Fruit fly (Drosophila melanogaster) whole organism, prepupa: ENCODE measurements around the gene hth.
A peak's percentile ranks its signal among the peaks of the same experiment; 100 is the strongest.

Experiments
- Blimp-1 ChIP-seq: fragments of 200-800 bp; sonication (Bioruptor generic); optimal IDR thresholded peaks from 3 replicates; lab custom pipeline; 2017; ENCODE audit warnings: missing biosample characterization, missing genetic modification characterization, mild to moderate bottlenecking, moderate library complexity, missing genetic modification reagents
- CG10631 ChIP-seq: fragments of 200-800 bp; sonication (Bioruptor generic); optimal IDR thresholded peaks from 2 replicates; lab custom pipeline; 2016; ENCODE audit warnings: missing biosample characterization, missing genetic modification characterization
- CG10669 ChIP-seq: fragments of 200-800 bp; sonication (Bioruptor generic); optimal IDR thresholded peaks from 3 replicates; lab custom pipeline; 2018; ENCODE audit warnings: missing biosample characterization, mild to moderate bottlenecking, missing genetic modification characterization, moderate library complexity
- CG11294 ChIP-seq: fragments of 200-800 bp; sonication (Bioruptor generic); IDR thresholded peaks from 2 replicates; pipeline ENCODE4 v1.3.6; 2022; ENCODE audit warnings: missing biosample characterization, missing genetic modification characterization
- CG11762 ChIP-seq: fragments of 200-800 bp; sonication (Bioruptor generic); optimal IDR thresholded peaks from 3 replicates; lab custom pipeline; 2016; ENCODE audit warnings: missing biosample characterization, missing genetic modification characterization; ENCODE audit not compliant: insufficient read depth
- CG15336 ChIP-seq: fragments of 200-800 bp; sonication (Bioruptor generic); IDR thresholded peaks from 2 replicates; pipeline ENCODE4 v1.3.6; 2022; ENCODE audit warnings: missing biosample characterization, missing genetic modification characterization
- CG1621 ChIP-seq: fragments of 200-800 bp; sonication (Bioruptor generic); optimal IDR thresholded peaks from 3 replicates; lab custom pipeline; 2018; ENCODE audit warnings: missing biosample characterization, mild to moderate bottlenecking, missing genetic modification characterization
- CG16779 ChIP-seq: fragments of 200-800 bp; sonication (Bioruptor generic); optimal IDR thresholded peaks from 3 replicates; lab custom pipeline; 2017; ENCODE audit warnings: missing biosample characterization, mild to moderate bottlenecking, missing genetic modification characterization
- CG3032 ChIP-seq: fragments of 200-800 bp; optimal IDR thresholded peaks from 2 replicates; lab custom pipeline; 2019; ENCODE audit warnings: missing biosample characterization, mild to moderate bottlenecking, missing genetic modification characterization, moderate library complexity
- CG32006 ChIP-seq: fragments of 200-800 bp; sonication (Bioruptor generic); optimal IDR thresholded peaks from 3 replicates; lab custom pipeline; 2017; ENCODE audit warnings: missing biosample characterization, mild to moderate bottlenecking, missing genetic modification characterization
- CG3919 ChIP-seq: fragments of 200-800 bp; sonication (Bioruptor generic); optimal IDR thresholded peaks from 3 replicates; lab custom pipeline; 2016; ENCODE audit warnings: missing biosample characterization, missing genetic modification characterization
- CG4318 ChIP-seq: fragments of 200-800 bp; sonication (Bioruptor generic); optimal IDR thresholded peaks from 3 replicates; lab custom pipeline; 2017; ENCODE audit warnings: missing biosample characterization, mild to moderate bottlenecking, missing genetic modification characterization
- CG6163 ChIP-seq: fragments of 200-800 bp; sonication (Bioruptor generic); IDR thresholded peaks from 3 replicates; pipeline ENCODE4 v1.3.6; 2022; ENCODE audit warnings: missing biosample characterization, missing genetic modification characterization
- CG6792 ChIP-seq: fragments of 200-800 bp; sonication (Bioruptor generic); optimal IDR thresholded peaks from 3 replicates; lab custom pipeline; 2016; ENCODE audit warnings: missing biosample characterization, missing genetic modification characterization
- CG6808 ChIP-seq: fragments of 200-800 bp; sonication (Bioruptor generic); optimal IDR thresholded peaks from 3 replicates; lab custom pipeline; 2017; ENCODE audit warnings: missing biosample characterization, missing genetic modification characterization, mild to moderate bottlenecking, moderate library complexity, missing genetic modification reagents
- CG6854 ChIP-seq: fragments of 200-800 bp; sonication (Bioruptor generic); optimal IDR thresholded peaks from 2 replicates; lab custom pipeline; 2017; ENCODE audit warnings: missing biosample characterization, mild to moderate bottlenecking, missing genetic modification characterization
- CG7368 ChIP-seq: fragments of 200-800 bp; sonication (Bioruptor generic); optimal IDR thresholded peaks from 3 replicates; lab custom pipeline; 2016; ENCODE audit warnings: missing biosample characterization, missing genetic modification characterization
- CG8119 ChIP-seq: fragments of 200-800 bp; sonication (Bioruptor generic); IDR thresholded peaks from 3 replicates; pipeline ENCODE4 v1.3.6; 2022; ENCODE audit warnings: missing biosample characterization, missing genetic modification characterization
- CG8319 ChIP-seq: fragments of 200-800 bp; sonication (Bioruptor generic); optimal IDR thresholded peaks from 3 replicates; lab custom pipeline; 2016; ENCODE audit warnings: missing biosample characterization, missing genetic modification characterization
- CG8632 ChIP-seq: fragments of 200-800 bp; sonication (Bioruptor generic); optimal IDR thresholded peaks from 3 replicates; lab custom pipeline; 2016; ENCODE audit warnings: missing biosample characterization, missing genetic modification characterization
- CG9139 ChIP-seq: fragments of 200-800 bp; sonication (Bioruptor generic); optimal IDR thresholded peaks from 3 replicates; lab custom pipeline; 2017; ENCODE audit warnings: missing biosample characterization, mild to moderate bottlenecking, missing genetic modification characterization
- Eip75B ChIP-seq: fragments of 200-800 bp; sonication (Bioruptor generic); optimal IDR thresholded peaks from 3 replicates; lab custom pipeline; 2016; ENCODE audit warnings: missing biosample characterization, missing genetic modification characterization
- Ets21C ChIP-seq: fragments of 200-800 bp; sonication (Bioruptor generic); optimal IDR thresholded peaks from 3 replicates; lab custom pipeline; 2016; ENCODE audit warnings: missing biosample characterization, missing genetic modification characterization
- Ets96B ChIP-seq: fragments of 200-800 bp; optimal IDR thresholded peaks from 2 replicates; lab custom pipeline; 2019; ENCODE audit warnings: missing biosample characterization, mild to moderate bottlenecking, missing genetic modification characterization, moderate library complexity
- Gug ChIP-seq: fragments of 200-800 bp; sonication (Bioruptor generic); IDR thresholded peaks from 2 replicates; pipeline ENCODE4 v1.3.6; 2022; ENCODE audit warnings: missing biosample characterization, missing genetic modification characterization
- Hr38 ChIP-seq: sonication (Bioruptor generic); optimal IDR thresholded peaks from 2 replicates; lab custom pipeline; 2016; ENCODE audit warnings: missing biosample characterization, missing genetic modification characterization
- Hr39 ChIP-seq: fragments of 200-800 bp; sonication (Bioruptor generic); optimal IDR thresholded peaks from 2 replicates; lab custom pipeline; 2016; ENCODE audit warnings: missing biosample characterization, missing genetic modification characterization
- Lpt ChIP-seq: fragments of 200-800 bp; sonication (Bioruptor generic); optimal IDR thresholded peaks from 3 replicates; lab custom pipeline; 2016; ENCODE audit warnings: missing biosample characterization, missing genetic modification characterization
- OdsH ChIP-seq: fragments of 200-800 bp; sonication (Bioruptor generic); optimal IDR thresholded peaks from 3 replicates; lab custom pipeline; 2016; ENCODE audit warnings: missing biosample characterization, missing genetic modification characterization
- Smox ChIP-seq: fragments of 200-800 bp; sonication (Bioruptor generic); optimal IDR thresholded peaks from 3 replicates; lab custom pipeline; 2016; ENCODE audit warnings: missing biosample characterization, missing genetic modification characterization
- Sox102F ChIP-seq: fragments of 200-800 bp; sonication (Bioruptor generic); optimal IDR thresholded peaks from 2 replicates; lab custom pipeline; 2016; ENCODE audit warnings: missing biosample characterization, mild to moderate bottlenecking, missing genetic modification characterization
- Sox14 ChIP-seq: fragments of 200-800 bp; sonication (Bioruptor generic); optimal IDR thresholded peaks from 3 replicates; lab custom pipeline; 2016; ENCODE audit warnings: missing biosample characterization, missing genetic modification characterization
- achi ChIP-seq: fragments of 200-800 bp; sonication (Bioruptor generic); optimal IDR thresholded peaks from 3 replicates; lab custom pipeline; 2016; ENCODE audit warnings: missing biosample characterization, missing genetic modification characterization
- acj6 ChIP-seq: fragments of 200-800 bp; sonication (Bioruptor generic); optimal IDR thresholded peaks from 3 replicates; lab custom pipeline; 2016; ENCODE audit warnings: missing biosample characterization, missing genetic modification characterization
- cyc ChIP-seq: fragments of 200-800 bp; sonication (Bioruptor generic); optimal IDR thresholded peaks from 3 replicates; lab custom pipeline; 2016; ENCODE audit warnings: missing biosample characterization, missing genetic modification characterization
- dac ChIP-seq: fragments of 200-800 bp; sonication (Bioruptor generic); optimal IDR thresholded peaks from 2 replicates; lab custom pipeline; 2017; ENCODE audit warnings: missing biosample characterization, mild to moderate bottlenecking, missing genetic modification characterization
- dsx ChIP-seq: fragments of 200-800 bp; optimal IDR thresholded peaks from 3 replicates; lab custom pipeline; 2019; ENCODE audit warnings: missing biosample characterization, mild to moderate bottlenecking, missing genetic modification characterization, moderate library complexity; ENCODE audit not compliant: poor library complexity, severe bottlenecking
- eg ChIP-seq: fragments of 200-800 bp; sonication (Bioruptor generic); IDR thresholded peaks from 3 replicates; pipeline ENCODE4 v1.3.6; 2022; ENCODE audit warnings: missing biosample characterization, missing genetic modification characterization
- esn ChIP-seq: fragments of 200-800 bp; sonication (Bioruptor generic); optimal IDR thresholded peaks from 2 replicates; lab custom pipeline; 2016; ENCODE audit warnings: missing biosample characterization, mild to moderate bottlenecking, missing genetic modification characterization, moderate library complexity
- fd59A ChIP-seq: fragments of 200-800 bp; sonication (Bioruptor generic); optimal IDR thresholded peaks from 2 replicates; lab custom pipeline; 2017; ENCODE audit warnings: missing biosample characterization, mild to moderate bottlenecking, missing genetic modification characterization, missing genetic modification reagents
- fd85E ChIP-seq: fragments of 200-800 bp; sonication (Bioruptor generic); optimal IDR thresholded peaks from 3 replicates; lab custom pipeline; 2016; ENCODE audit warnings: missing biosample characterization, missing genetic modification characterization
- fkh ChIP-seq: fragments of 200-800 bp; sonication (Bioruptor generic); optimal IDR thresholded peaks from 3 replicates; lab custom pipeline; 2017; ENCODE audit warnings: missing biosample characterization, mild to moderate bottlenecking, missing genetic modification characterization, moderate library complexity
- lz ChIP-seq: fragments of 200-800 bp; sonication (Bioruptor generic); optimal IDR thresholded peaks from 3 replicates; lab custom pipeline; 2016; ENCODE audit warnings: missing biosample characterization, missing genetic modification characterization
- net ChIP-seq: fragments of 200-800 bp; sonication (Bioruptor generic); optimal IDR thresholded peaks from 3 replicates; lab custom pipeline; 2016; ENCODE audit warnings: missing biosample characterization, missing genetic modification characterization
- pdm3 ChIP-seq: fragments of 200-800 bp; sonication (Bioruptor generic); optimal IDR thresholded peaks from 3 replicates; lab custom pipeline; 2016; ENCODE audit warnings: missing biosample characterization, missing genetic modification characterization
- salr ChIP-seq, 2 experiments: fragments of 200-800 bp; sonication (Bioruptor generic); optimal IDR thresholded peaks; 3 replicates each; lab custom pipeline; 2016 to 2018; ENCODE audit warnings: missing biosample characterization in 2 of 2, missing genetic modification characterization in 2 of 2, mild to moderate bottlenecking in 1 of 2
- spab ChIP-seq: fragments of 200-800 bp; sonication (Bioruptor generic); optimal IDR thresholded peaks from 2 replicates; lab custom pipeline; 2017; ENCODE audit warnings: missing biosample characterization, mild to moderate bottlenecking, missing genetic modification characterization, missing genetic modification reagents
- ss ChIP-seq, 2 experiments: fragments of 200-800 bp; sonication (Bioruptor generic); optimal IDR thresholded peaks; 2 replicates in 1 of 2; 3 replicates in 1 of 2; lab custom pipeline; 2017 to 2018; ENCODE audit warnings: mild to moderate bottlenecking in 2 of 2, missing biosample characterization in 2 of 2, missing genetic modification characterization in 2 of 2, moderate library complexity in 1 of 2
- svp ChIP-seq: fragments of 200-800 bp; sonication (Bioruptor generic); peaks from one replicate; lab custom pipeline; 2016; ENCODE audit warnings: missing biosample characterization, missing genetic modification characterization
- topi ChIP-seq: fragments of 200-800 bp; sonication (Bioruptor generic); optimal IDR thresholded peaks from 3 replicates; lab custom pipeline; 2016; ENCODE audit warnings: missing biosample characterization, missing genetic modification characterization
- vri ChIP-seq: fragments of 200-800 bp; sonication (Bioruptor generic); optimal IDR thresholded peaks from 3 replicates; lab custom pipeline; 2016; ENCODE audit warnings: missing biosample characterization, mild to moderate bottlenecking, missing genetic modification characterization

Gene hth

DNA sequence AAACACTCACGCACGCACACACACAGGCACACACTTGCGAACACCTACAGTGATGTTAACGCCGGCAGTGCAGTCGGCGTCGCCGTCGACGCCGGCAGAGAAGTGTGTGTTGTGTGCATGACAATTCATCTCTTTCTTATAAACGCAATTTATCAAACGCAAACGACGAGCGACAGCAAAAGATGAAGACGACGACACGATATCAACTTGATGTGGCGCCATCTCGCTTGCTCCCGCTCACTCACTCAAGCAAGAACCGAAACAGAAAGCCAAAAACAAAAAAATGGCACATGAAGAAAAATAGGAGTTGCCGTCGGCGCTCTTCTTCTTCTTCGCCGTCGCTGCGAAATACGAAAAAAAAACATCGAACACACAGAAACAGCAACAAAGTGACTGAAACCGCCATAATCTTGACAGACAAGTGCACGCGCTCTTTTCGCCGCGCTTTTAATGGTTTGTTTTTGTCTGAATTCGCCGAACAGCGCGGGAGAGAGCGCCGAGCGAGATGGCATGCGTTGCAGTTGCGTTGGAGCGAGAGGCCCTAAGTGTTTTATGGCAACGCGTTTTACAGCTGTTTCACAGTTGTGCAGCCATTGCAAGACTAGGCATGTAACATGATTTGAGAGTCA lies 22.5 kb downstream of the hth start:
- TF ChIP-seq net (GFP tag; lab: Kevin White, UChicago) (peak; percentile 28), Hr38 (GFP tag; lab: Kevin White, UChicago) (no peak), achi (GFP tag; lab: Kevin White, UChicago) (no peak), fd85E (GFP tag; lab: Kevin White, UChicago) (no peak), ss (GFP tag; optimal IDR thresholded peaks at IDR 0.05; lab: Kevin White, UChicago) (peak; percentile 82 to 89), CG6808 (peak; percentile 73), Smox (GFP tag; lab: Kevin White, UChicago) (no peak), CG8319 (peak; percentile 0), CG8632 (no peak), CG11762 (GFP tag; lab: Kevin White, UChicago) (peak; percentile 29), lz (GFP tag; lab: Kevin White, UChicago) (no peak), Sox14 (GFP tag; lab: Kevin White, UChicago) (peak; percentile 16), CG9139 (GFP tag; lab: Kevin White, UChicago) (peak; percentile 82), CG16779 (tag; lab: Kevin White, UChicago) (peak; percentile 42), dsx (GFP tag; lab: Kevin White, UChicago) (peak; percentile 81), cyc (GFP tag; lab: Kevin White, UChicago) (no peak), CG8119 (GFP tag; lab: Robert Waterston, UW) (peak; percentile 68), CG3919 (GFP tag; lab: Kevin White, UChicago) (peak; percentile 4), svp (GFP tag; lab: Kevin White, UChicago) (peak; percentile 55), Sox102F (GFP tag; lab: Kevin White, UChicago) (no peak), Ets96B (tag; lab: Kevin White, UChicago) (peak; percentile 48), OdsH (GFP tag; lab: Kevin White, UChicago) (no peak), Eip75B (GFP tag; lab: Kevin White, UChicago) (peak; percentile 22), Hr39 (GFP tag; lab: Kevin White, UChicago) (no peak), Ets21C (GFP tag; lab: Kevin White, UChicago) (no peak), CG1621 (tag; lab: Kevin White, UChicago) (peak; percentile 69), CG11294 (GFP tag; lab: Robert Waterston, UW) (no peak; the same call in 1 of the 2 replicates), Gug (peak; percentile 40; the same call in 1 of the 2 replicates), CG15336 (GFP tag; lab: Robert Waterston, UW) (peak; percentile 40; the same call in 1 of the 2 replicates), CG10669 (GFP tag; lab: Kevin White, UChicago) (peak; percentile 74), topi (GFP tag; lab: Kevin White, UChicago) (no peak), spab (GFP tag; lab: Kevin White, UChicago) (peak; percentile 68), CG6792 (GFP tag; lab: Kevin White, UChicago) (no peak), CG3032 (tag; lab: Kevin White, UChicago) (peak; percentile 37), Blimp-1 (GFP tag; lab: Kevin White, UChicago) (no peak), pdm3 (GFP tag; lab: Kevin White, UChicago) (peak; percentile 1), CG6163 (GFP tag; lab: Robert Waterston, UW) (peak; percentile 86), CG4318 (no peak), vri (GFP tag; lab: Kevin White, UChicago) (no peak), Lpt (GFP tag; lab: Kevin White, UChicago) (peak; percentile 52), CG32006 (peak; percentile 45), eg (GFP tag; lab: Robert Waterston, UW) (peak; percentile 83), fkh (GFP tag; lab: Kevin White, UChicago) (peak; percentile 0), CG7368 (GFP tag; lab: Kevin White, UChicago) (no peak), fd59A (GFP tag; lab: Kevin White, UChicago) (peak; percentile 32), CG6854 (GFP tag; lab: Kevin White, UChicago) (peak; percentile 36), CG10631 (GFP tag; lab: Kevin White, UChicago) (no peak), esn (GFP tag; lab: Kevin White, UChicago) (no peak), salr (GFP tag; optimal IDR thresholded peaks at IDR 0.05; lab: Kevin White, UChicago) (peak; percentile 50 to 81), acj6 (GFP tag; lab: Kevin White, UChicago) (no peak), dac (GFP tag; lab: Kevin White, UChicago) (peak; percentile 51)
